Worm (Caenorhabditis elegans): ENCODE data around the gene chil-7.

Gene chil-7

DNA sequence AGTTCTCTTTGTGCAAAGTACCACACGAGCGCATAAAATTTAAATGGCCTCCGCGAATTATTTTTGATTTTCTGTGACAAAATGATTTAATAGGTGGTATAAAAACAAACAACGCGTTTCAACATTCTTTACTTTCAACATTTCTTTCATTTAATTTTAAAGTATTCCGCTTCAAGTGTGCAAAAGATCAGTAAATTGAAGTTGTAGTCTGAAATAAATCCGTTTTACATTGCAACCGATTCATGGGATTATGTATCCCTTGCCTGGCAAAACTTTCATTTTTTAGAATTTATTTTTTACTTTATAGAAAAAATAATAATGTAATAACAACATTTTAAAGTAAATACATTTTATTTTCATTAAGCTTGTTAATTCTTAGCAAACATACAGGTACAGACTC lies 23.5 kb upstream of the chil-7 start, which contains the start of gene F26C11.1:
Gene F26C11.1 (plus strand): TSS at position 301 of the 400 bp plus-strand sequence.
- no peak for TF ChIP-seq crh-2 (tag; optimal IDR thresholded peaks at IDR 0.05)
- no peak for TF ChIP-seq lin-11 (tag; optimal IDR thresholded peaks at IDR 0.05)
- TF ChIP-seq nhr-11 (tag; optimal IDR thresholded peaks at IDR 0.05): no peak
- TF ChIP-seq sma-3 (GFP tag; optimal IDR thresholded peaks at IDR 0.05): no peak
- TF ChIP-seq nhr-129 (tag; optimal IDR thresholded peaks at IDR 0.05): no peak

DNA sequence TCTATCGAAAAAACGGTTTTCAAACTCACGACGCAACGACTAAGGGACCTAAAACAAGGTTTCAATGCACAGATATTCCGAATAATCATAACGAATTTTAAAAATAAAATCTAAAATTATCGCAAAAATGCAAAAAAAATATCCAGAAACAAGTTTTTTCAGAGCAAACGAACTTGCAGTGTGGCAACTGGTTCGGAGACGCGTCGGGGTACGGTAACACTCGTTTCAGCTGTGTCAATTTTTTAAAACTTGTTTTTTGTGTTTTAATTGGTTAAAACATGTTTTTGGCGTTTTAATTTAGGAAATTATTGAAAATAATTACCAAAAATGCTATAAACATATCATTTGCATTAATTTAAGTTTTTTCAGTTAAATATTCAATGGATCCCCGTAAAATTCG lies 21.4 kb upstream of the chil-7 start, which contains the start of gene C08H9.16:
Gene C08H9.16 (plus strand): TSS at position 370 of the 400 bp plus-strand sequence.
- TF ChIP-seq gmeb-1 (tag; optimal IDR thresholded peaks at IDR 0.05) (peak; percentile 53), nhr-23 (tag; optimal IDR thresholded peaks at IDR 0.05) (no peak), unc-55 (GFP tag; optimal IDR thresholded peaks at IDR 0.05) (peak; percentile 74), elt-1 (tag; optimal IDR thresholded peaks at IDR 0.05) (no peak), unc-39 (tag; optimal IDR thresholded peaks at IDR 0.05) (no peak), aly-2 (tag; optimal IDR thresholded peaks at IDR 0.05) (no peak), ztf-11 (tag; optimal IDR thresholded peaks at IDR 0.05) (no peak), F13H6.1 (tag; optimal IDR thresholded peaks at IDR 0.05) (peak; percentile 0), elt-3 (tag; optimal IDR thresholded peaks at IDR 0.05) (no peak), sma-3 (GFP tag; optimal IDR thresholded peaks at IDR 0.05) (peak; percentile 53), crh-2 (tag; optimal IDR thresholded peaks at IDR 0.05) (peak; percentile 48), zag-1 (tag; optimal IDR thresholded peaks at IDR 0.05) (no peak), ZK546.5 (tag; optimal IDR thresholded peaks at IDR 0.05) (no peak), R02D3.7 (tag; optimal IDR thresholded peaks at IDR 0.05) (no peak), ztf-4 (tag; optimal IDR thresholded peaks at IDR 0.05) (no peak), lsy-2 (tag; optimal IDR thresholded peaks at IDR 0.05) (peak; percentile 90 to 98), alr-1 (tag; optimal IDR thresholded peaks at IDR 0.05) (no peak), mbf-1 (tag; optimal IDR thresholded peaks at IDR 0.05) (no peak), C34F6.9 (tag; optimal IDR thresholded peaks at IDR 0.05) (peak; percentile 58), mab-5 (tag; optimal IDR thresholded peaks at IDR 0.05) (no peak), egl-27 (tag; optimal IDR thresholded peaks at IDR 0.05) (no peak), nhr-129 (tag; optimal IDR thresholded peaks at IDR 0.05) (peak; percentile 48), sem-4 (tag; optimal IDR thresholded peaks at IDR 0.05) (peak; percentile 53), nhr-21 (tag; optimal IDR thresholded peaks at IDR 0.05) (no peak), nhr-12 (tag; optimal IDR thresholded peaks at IDR 0.05) (no peak), nhr-10 (tag; optimal IDR thresholded peaks at IDR 0.05) (no peak), lin-11 (tag; optimal IDR thresholded peaks at IDR 0.05) (no peak), nhr-11 (tag; optimal IDR thresholded peaks at IDR 0.05) (no peak), peb-1 (tag; optimal IDR thresholded peaks at IDR 0.05) (no peak), lin-13 (GFP tag; optimal IDR thresholded peaks at IDR 0.05) (peak; percentile 15), nhr-237 (tag; optimal IDR thresholded peaks at IDR 0.05) (no peak), ceh-16 (tag; optimal IDR thresholded peaks at IDR 0.05) (no peak), unc-62 (GFP tag; optimal IDR thresholded peaks at IDR 0.05) (no peak), mdl-1 (tag; optimal IDR thresholded peaks at IDR 0.05) (no peak), fos-1 (tag; optimal IDR thresholded peaks at IDR 0.05) (peak; percentile 6), nhr-77 (tag; optimal IDR thresholded peaks at IDR 0.05) (no peak), dmd-4 (tag; optimal IDR thresholded peaks at IDR 0.05) (no peak), snpc-4 (tag; optimal IDR thresholded peaks at IDR 0.05) (no peak), ama-1 (optimal IDR thresholded peaks at IDR 0.05) (no peak), lin-39 (tag; optimal IDR thresholded peaks at IDR 0.05) (no peak), nhr-6 (tag; optimal IDR thresholded peaks at IDR 0.05) (no peak), sma-9 (GFP tag; optimal IDR thresholded peaks at IDR 0.05) (peak; percentile 34), sma-9 (tag; optimal IDR thresholded peaks at IDR 0.05) (no peak), skn-1 (tag; optimal IDR thresholded peaks at IDR 0.05) (no peak), blmp-1 (tag; optimal IDR thresholded peaks at IDR 0.05; ENCODE audit: insufficient read depth) (peak; percentile 32), Y55F3AM.14 (GFP tag; optimal IDR thresholded peaks at IDR 0.05) (no peak), ceh-82 (tag; optimal IDR thresholded peaks at IDR 0.05) (no peak), ztf-1 (GFP tag; conservative IDR thresholded peaks at IDR 0.05) (no peak), nhr-25 (tag; optimal IDR thresholded peaks at IDR 0.05) (no peak)
